Fruit fly (Drosophila melanogaster): Measurements from ENCODE around the gene Mcm6.

Mcm6 gene

dm6 chrX:6656023-6656594 lies 18.1 kb upstream of the Mcm6 start (continued):
- TF ChIP-seq fru (optimal IDR thresholded peaks at IDR 0.05) (no peak), Doc3 (GFP tag; IDR thresholded peaks at IDR 0.05; ENCODE audit: partially characterized antibody) (no peak), ind (GFP tag; optimal IDR thresholded peaks at IDR 0.05) (peak; percentile 85), Ssrp (tag; optimal IDR thresholded peaks at IDR 0.05) (peak; percentile 74), pan (optimal IDR thresholded peaks at IDR 0.05) (no peak), pan (GFP tag; optimal IDR thresholded peaks at IDR 0.05 in 1 of 2, IDR thresholded peaks at IDR 0.05 in 1 of 2) (peak in 1 of 2 experiments; percentile 83), btn (GFP tag; optimal IDR thresholded peaks at IDR 0.05) (peak; percentile 66), vvl (GFP tag; IDR thresholded peaks at IDR 0.05) (peak; percentile 83), CG7745 (tag; optimal IDR thresholded peaks at IDR 0.05) (no peak), B-H1 (GFP tag; IDR thresholded peaks at IDR 0.05) (peak; percentile 68), CG7839 (tag; optimal IDR thresholded peaks at IDR 0.05) (peak; percentile 90), CG2202 (tag; optimal IDR thresholded peaks at IDR 0.05) (peak; percentile 9), kay (GFP tag; optimal IDR thresholded peaks at IDR 0.05) (peak; percentile 56), chif (GFP tag; optimal IDR thresholded peaks at IDR 0.05) (peak; percentile 81 to 82), CG15269 (tag; optimal IDR thresholded peaks at IDR 0.05) (peak; percentile 88), CG13894 (tag; optimal IDR thresholded peaks at IDR 0.05) (peak; percentile 49), CG12236 (GFP tag; optimal IDR thresholded peaks at IDR 0.05) (peak; percentile 68), Atf3 (GFP tag; optimal IDR thresholded peaks at IDR 0.05) (peak; percentile 60), pfk (GFP tag; optimal IDR thresholded peaks at IDR 0.05) (no peak), CG11723 (GFP tag; optimal IDR thresholded peaks at IDR 0.05) (peak; percentile 69), hkb (optimal IDR thresholded peaks at IDR 0.05) (no peak), hkb (GFP tag; IDR thresholded peaks at IDR 0.05) (peak; percentile 88), CG34422 (GFP tag; IDR thresholded peaks at IDR 0.05) (peak; percentile 75), CG42726 (GFP tag; IDR thresholded peaks at IDR 0.05; ENCODE audit: partially characterized antibody) (no peak), MTF-1 (GFP tag; optimal IDR thresholded peaks at IDR 0.05; ENCODE audit: borderline replicate concordance) (no peak), CG5245 (GFP tag; optimal IDR thresholded peaks at IDR 0.05) (peak; percentile 68), Sin3A (optimal IDR thresholded peaks at IDR 0.05) (no peak), CG32772 (GFP tag; IDR thresholded peaks at IDR 0.05) (peak; percentile 67), Scr (GFP tag; IDR thresholded peaks at IDR 0.05; ENCODE audit: partially characterized antibody) (no peak), Sox102F (GFP tag; optimal IDR thresholded peaks at IDR 0.05) (peak; percentile 84), Ptx1 (GFP tag; IDR thresholded peaks at IDR 0.05) (peak; percentile 86), crol (GFP tag; IDR thresholded peaks at IDR 0.05) (no peak), CG10321 (GFP tag; IDR thresholded peaks at IDR 0.05) (peak; percentile 28; the same call in 1 of the 2 replicates), CG12744 (GFP tag; optimal IDR thresholded peaks at IDR 0.05) (peak; percentile 35), Rfx (GFP tag; IDR thresholded peaks at IDR 0.05) (peak; percentile 86), exex (tag; optimal IDR thresholded peaks at IDR 0.05) (peak; percentile 74), CG12104 (GFP tag; optimal IDR thresholded peaks at IDR 0.05) (peak; percentile 86), CG6791 (GFP tag; IDR thresholded peaks at IDR 0.05; ENCODE audit: partially characterized antibody) (no peak), CG9876 (GFP tag; optimal IDR thresholded peaks at IDR 0.05) (peak; percentile 65), CG10654 (GFP tag; optimal IDR thresholded peaks at IDR 0.05) (peak; percentile 57), CG9215 (GFP tag; IDR thresholded peaks at IDR 0.05) (peak; percentile 73), cato (GFP tag; optimal IDR thresholded peaks at IDR 0.05; ENCODE audit: borderline replicate concordance) (peak; percentile 70), CG18764 (GFP tag; optimal IDR thresholded peaks at IDR 0.05) (peak; percentile 76), CG7928 (GFP tag; optimal IDR thresholded peaks at IDR 0.05) (peak; percentile 62), Side (GFP tag; optimal IDR thresholded peaks at IDR 0.05) (peak; percentile 73), CG9437 (GFP tag; optimal IDR thresholded peaks at IDR 0.05) (peak; percentile 82), pum (GFP tag; optimal IDR thresholded peaks at IDR 0.05) (peak; percentile 72), CG11398 (GFP tag; optimal IDR thresholded peaks at IDR 0.05) (peak; percentile 24), sob (GFP tag; IDR thresholded peaks at IDR 0.05) (peak; percentile 80), Trl (optimal IDR thresholded peaks at IDR 0.05) (no peak), Trl (GFP tag; optimal IDR thresholded peaks at IDR 0.05) (peak; percentile 81), Dp (GFP tag; optimal IDR thresholded peaks at IDR 0.05) (no peak)
